Worm (Caenorhabditis elegans) whole organism, L3 larva: ENCODE results near the gene memb-1.
A peak's percentile ranks its signal among the peaks of the same experiment; 100 is the strongest.

ENCODE experiments used
- R02D3.7 ChIP-seq: fragments of 150-350 bp; optimal IDR thresholded peaks from 2 replicates; lab custom pipeline; 2014; ENCODE audit warnings: missing biosample characterization, missing genetic modification characterization
- lin-15B ChIP-seq: fragments of 150-350 bp; optimal IDR thresholded peaks from 2 replicates; lab custom pipeline; 2014; ENCODE audit warnings: missing biosample characterization, missing genetic modification characterization
- lsy-12 ChIP-seq: sonication (generic microtip); optimal IDR thresholded peaks from 2 replicates; lab custom pipeline; 2016; ENCODE audit warnings: mild to moderate bottlenecking, missing genetic modification characterization, missing compliant biosample characterization
- nhr-11 ChIP-seq: fragments of 150-350 bp; optimal IDR thresholded peaks from 2 replicates; lab custom pipeline; 2014; ENCODE audit warnings: missing biosample characterization, missing genetic modification characterization
- nhr-237 ChIP-seq: fragments of 150-350 bp; optimal IDR thresholded peaks from 2 replicates; lab custom pipeline; 2014; ENCODE audit warnings: missing biosample characterization, missing genetic modification characterization
- nhr-28 ChIP-seq: fragments of 150-350 bp; optimal IDR thresholded peaks from 2 replicates; lab custom pipeline; 2014; ENCODE audit warnings: missing biosample characterization, missing genetic modification characterization
- nhr-76 ChIP-seq: fragments of 150-350 bp; sonication (generic microtip); optimal IDR thresholded peaks from 5 replicates; lab custom pipeline; 2014; ENCODE audit warnings: missing biosample characterization, missing genetic modification characterization
- nhr-77 ChIP-seq: fragments of 150-350 bp; optimal IDR thresholded peaks from 2 replicates; lab custom pipeline; 2014; ENCODE audit warnings: missing biosample characterization, missing genetic modification characterization
- pha-4 ChIP-seq: fragments of 150-350 bp; optimal IDR thresholded peaks from 2 replicates; lab custom pipeline; 2014; ENCODE audit warnings: missing biosample characterization, missing genetic modification reagents, missing genetic modification characterization
- sea-2 ChIP-seq: fragments of 150-350 bp; sonication (generic microtip); optimal IDR thresholded peaks from 4 replicates; lab custom pipeline; 2014; ENCODE audit warnings: missing biosample characterization, missing genetic modification reagents, missing genetic modification characterization
- tbx-2 ChIP-seq: sonication (generic microtip); optimal IDR thresholded peaks from 2 replicates; lab custom pipeline; 2016; ENCODE audit warnings: mild to moderate bottlenecking, missing genetic modification characterization, missing compliant biosample characterization
- unc-62 ChIP-seq: fragments of 150-350 bp; sonication (generic microtip); optimal IDR thresholded peaks from 4 replicates; lab custom pipeline; 2014; ENCODE audit warnings: missing biosample characterization, missing genetic modification reagents, missing genetic modification characterization
- zag-1 ChIP-seq: fragments of 150-350 bp; optimal IDR thresholded peaks from 2 replicates; lab custom pipeline; 2014; ENCODE audit warnings: missing biosample characterization, missing genetic modification characterization
- ztf-4 ChIP-seq: fragments of 150-350 bp; optimal IDR thresholded peaks from 2 replicates; lab custom pipeline; 2014; ENCODE audit warnings: missing biosample characterization, missing genetic modification characterization

DNA sequence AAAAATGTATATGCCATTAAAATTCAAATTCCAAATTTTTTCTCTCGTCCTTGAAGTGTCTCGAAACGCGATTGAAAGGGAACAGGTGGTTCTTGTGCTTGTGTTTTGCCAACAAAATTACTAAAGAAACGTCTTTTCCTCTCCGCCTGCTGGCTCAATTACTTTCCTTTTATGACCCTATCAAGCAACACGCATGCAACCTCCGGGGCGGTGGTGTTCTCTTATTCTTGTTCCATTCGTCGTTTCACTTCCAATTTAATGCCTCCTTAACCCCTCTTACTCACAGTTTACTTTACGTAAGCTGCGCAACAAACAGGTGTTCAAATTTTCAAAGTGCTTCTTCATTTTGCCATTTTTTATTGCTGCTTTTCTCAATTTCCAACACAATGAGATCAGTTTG lies 42.4 kb upstream of the memb-1 start:
- no peak for TF ChIP-seq sea-2 (GFP tag; lab: Kevin White, UChicago)
- no peak for TF ChIP-seq ztf-4 (tag; lab: Kevin White, UChicago)
- TF ChIP-seq nhr-76 (tag; lab: Kevin White, UChicago), result no peak
- no peak for TF ChIP-seq unc-62
- TF ChIP-seq tbx-2 (tag; lab: Kevin White, UChicago), result no peak
- no peak for TF ChIP-seq lsy-12 (tag; lab: Kevin White, UChicago)
- TF ChIP-seq pha-4 (tag; lab: Kevin White, UChicago), result peak; percentile 19
- no peak for TF ChIP-seq zag-1 (tag; lab: Kevin White, UChicago)
- TF ChIP-seq nhr-11 (tag; lab: Kevin White, UChicago), result no peak
- no peak for TF ChIP-seq nhr-237
- no peak for TF ChIP-seq nhr-28
- TF ChIP-seq nhr-77, result no peak
- TF ChIP-seq R02D3.7 (tag; lab: Kevin White, UChicago), result no peak
- no peak for TF ChIP-seq lin-15B (tag; lab: Kevin White, UChicago)
